Worm (Caenorhabditis elegans): ENCODE data around the gene mtpn-1.

DNA sequence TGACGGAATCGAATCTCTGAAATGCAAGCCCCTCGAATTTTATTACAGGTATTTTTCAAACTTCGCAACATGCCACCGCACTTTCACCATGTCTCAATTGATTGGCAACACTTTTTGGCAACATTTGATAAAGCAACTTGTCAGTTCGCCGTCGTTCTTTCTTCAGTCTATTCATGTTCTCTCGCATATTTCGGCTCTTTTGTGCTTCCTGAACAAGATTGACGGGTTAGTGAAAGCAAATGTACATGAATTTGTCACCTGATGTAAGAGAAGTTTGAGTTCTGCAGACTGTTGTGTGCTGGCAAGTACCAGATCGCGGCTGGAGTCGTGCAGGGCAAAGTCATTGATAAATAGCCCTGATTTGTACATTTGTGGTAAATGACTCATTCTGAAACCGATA lies 14.9 kb downstream of the mtpn-1 start:
- no peak for TF ChIP-seq him-1 (tag; optimal IDR thresholded peaks at IDR 0.05)
- TF ChIP-seq W03F9.2 (tag; optimal IDR thresholded peaks at IDR 0.05): no peak
- no peak for TF ChIP-seq dao-5 (tag; optimal IDR thresholded peaks at IDR 0.05)
